Fruit fly (Drosophila melanogaster): ENCODE data around the gene CG11583.

- TF ChIP-seq CoRest (tag; optimal IDR thresholded peaks at IDR 0.05) (no peak), CG4820 (GFP tag; optimal IDR thresholded peaks at IDR 0.05) (no peak), Dll (GFP tag; IDR thresholded peaks at IDR 0.05; ENCODE audit: partially characterized antibody) (no peak), pros (GFP tag; optimal IDR thresholded peaks at IDR 0.05) (no peak)
Observed at dm6 chr3L:4288591-4289056, 6.0 kb upstream of the CG11583 start, which contains the start of gene Hexo1.
